Worm (Caenorhabditis elegans) whole organism, L1 larva: ENCODE measurements around the gene F47B8.10.

Experiments
- Y116A8C.19 ChIP-seq: sonication (generic microtip); optimal IDR thresholded peaks from 2 replicates; lab custom pipeline; 2016; ENCODE audit warnings: missing compliant biosample characterization, missing genetic modification characterization, borderline replicate concordance
- aha-1 ChIP-seq: fragments of 150-350 bp; optimal IDR thresholded peaks from 2 replicates; lab custom pipeline; 2014; ENCODE audit warnings: missing biosample characterization, missing genetic modification characterization
- alr-1 ChIP-seq: fragments of 200-800 bp; sonication (Bioruptor generic); optimal IDR thresholded peaks from 2 replicates; lab custom pipeline; 2018; ENCODE audit warnings: borderline replicate concordance, mild to moderate bottlenecking, missing genetic modification characterization, missing compliant biosample characterization
- aly-2 ChIP-seq: fragments of 150-350 bp; optimal IDR thresholded peaks from 2 replicates; lab custom pipeline; 2014; ENCODE audit warnings: missing biosample characterization, missing genetic modification characterization
- ama-1 ChIP-seq: fragments of 150-350 bp; optimal IDR thresholded peaks from 2 replicates; lab custom pipeline; 2014
- ceh-63 ChIP-seq: fragments of 200-800 bp; sonication (Bioruptor generic); optimal IDR thresholded peaks from 2 replicates; lab custom pipeline; 2018; ENCODE audit warnings: mild to moderate bottlenecking, missing genetic modification characterization, missing compliant biosample characterization
- ceh-8 ChIP-seq: fragments of 200-800 bp; sonication (Bioruptor generic); optimal IDR thresholded peaks from 2 replicates; lab custom pipeline; 2018; ENCODE audit warnings: mild to moderate bottlenecking, missing genetic modification characterization, moderate library complexity, missing compliant biosample characterization
- ceh-82 ChIP-seq, 3 experiments: fragments of 150-350 bp in 1 of 3; sonication (generic microtip) in 2 of 3; optimal IDR thresholded peaks; 2 replicates each; lab custom pipeline; 2014 to 2017; ENCODE audit warnings: missing biosample characterization in 3 of 3, missing genetic modification characterization in 3 of 3
- ceh-88 ChIP-seq: fragments of 200-800 bp; sonication (Bioruptor generic); IDR thresholded peaks from 2 replicates; pipeline ENCODE4 v1.3.6; 2022; ENCODE audit warnings: missing genetic modification characterization, missing compliant biosample characterization
- ceh-90 ChIP-seq: sonication (generic microtip); optimal IDR thresholded peaks from 2 replicates; lab custom pipeline; 2016; ENCODE audit warnings: missing genetic modification characterization, missing compliant biosample characterization
- ces-1 ChIP-seq: fragments of 150-350 bp; optimal IDR thresholded peaks from 2 replicates; lab custom pipeline; 2014; ENCODE audit warnings: missing biosample characterization, missing genetic modification reagents, missing genetic modification characterization
- dpl-1 ChIP-seq, 3 experiments: fragments of 150-350 bp in 2 of 3; sonication (generic microtip) in 1 of 3; optimal IDR thresholded peaks; 2 replicates each; lab custom pipeline; 2014 to 2017; ENCODE audit warnings: missing biosample characterization in 3 of 3, missing genetic modification characterization in 3 of 3, missing genetic modification reagents in 3 of 3
- dsc-1 ChIP-seq: sonication (generic microtip); optimal IDR thresholded peaks from 2 replicates; lab custom pipeline; 2016; ENCODE audit warnings: mild to moderate bottlenecking, missing genetic modification characterization, missing compliant biosample characterization
- efl-1 ChIP-seq, 4 experiments: fragments of 150-350 bp; optimal IDR thresholded peaks in 3 of 4; peaks in 1 of 4; 1 replicate in 1 of 4; 2 replicates in 3 of 4; lab custom pipeline; 2014; ENCODE audit warnings: missing biosample characterization in 2 of 4, missing genetic modification characterization in 2 of 4, missing genetic modification reagents in 2 of 4
- egl-13 ChIP-seq: sonication (generic microtip); optimal IDR thresholded peaks from 2 replicates; lab custom pipeline; 2016; ENCODE audit warnings: missing genotype, missing genetic modification reagents, missing genetic modification characterization, missing compliant biosample characterization
- elt-2 ChIP-seq: sonication (generic microtip); optimal IDR thresholded peaks from 2 replicates; lab custom pipeline; 2016; ENCODE audit warnings: missing genetic modification characterization, mild to moderate bottlenecking, inconsistent platforms, missing compliant biosample characterization, missing genetic modification reagents
- elt-3 ChIP-seq, 6 experiments: fragments of 150-350 bp in 1 of 6; sonication (generic microtip); optimal IDR thresholded peaks; 2 replicates each; lab custom pipeline; 2017 to 2018; ENCODE audit warnings: missing biosample characterization in 6 of 6, missing genetic modification characterization in 6 of 6, inconsistent platforms in 1 of 6
- ets-5 ChIP-seq: fragments of 200-800 bp; sonication (Bioruptor generic); IDR thresholded peaks from 2 replicates; pipeline ENCODE4 v1.3.6; 2022; ENCODE audit warnings: missing genetic modification characterization, missing compliant biosample characterization
- fkh-4 ChIP-seq: sonication (generic microtip); optimal IDR thresholded peaks from 2 replicates; lab custom pipeline; 2016; ENCODE audit warnings: missing compliant biosample characterization, missing genetic modification characterization, borderline replicate concordance
- fkh-8 ChIP-seq: sonication (generic microtip); optimal IDR thresholded peaks from 2 replicates; lab custom pipeline; 2016; ENCODE audit warnings: mild to moderate bottlenecking, missing genetic modification characterization, missing compliant biosample characterization
- grh-1 ChIP-seq: fragments of 200-800 bp; sonication (Bioruptor generic); IDR thresholded peaks from 2 replicates; pipeline ENCODE4 v1.3.6; 2022; ENCODE audit warnings: missing genetic modification reagents, missing genetic modification characterization, missing compliant biosample characterization
- hlh-17 ChIP-seq: fragments of 200-800 bp; sonication (Bioruptor generic); optimal IDR thresholded peaks from 2 replicates; lab custom pipeline; 2018; ENCODE audit warnings: missing genetic modification characterization, mild to moderate bottlenecking, missing compliant biosample characterization, moderate library complexity, borderline replicate concordance
- hlh-4 ChIP-seq: sonication (generic microtip); optimal IDR thresholded peaks from 2 replicates; lab custom pipeline; 2016; ENCODE audit warnings: mild to moderate bottlenecking, missing genetic modification characterization, missing compliant biosample characterization
- hpl-2 ChIP-seq: fragments of 150-350 bp; optimal IDR thresholded peaks from 2 replicates; lab custom pipeline; 2014; ENCODE audit warnings: missing biosample characterization, missing genetic modification reagents, missing genetic modification characterization
- isw-1 ChIP-seq: fragments of 200-800 bp; sonication (Bioruptor generic); IDR thresholded peaks from 2 replicates; pipeline ENCODE4 v1.3.6; 2022; ENCODE audit warnings: missing genetic modification characterization, missing compliant biosample characterization
- jun-1 ChIP-seq: fragments of 150-350 bp; optimal IDR thresholded peaks from 2 replicates; lab custom pipeline; 2014; ENCODE audit warnings: missing biosample characterization, missing genetic modification reagents, missing genetic modification characterization
- lin-13 ChIP-seq: fragments of 150-350 bp; optimal IDR thresholded peaks from 2 replicates; lab custom pipeline; 2014; ENCODE audit warnings: missing biosample characterization, missing genetic modification reagents, missing genetic modification characterization
- lin-14 ChIP-seq: fragments of 200-800 bp; sonication (Bioruptor generic); optimal IDR thresholded peaks from 2 replicates; lab custom pipeline; 2018; ENCODE audit warnings: mild to moderate bottlenecking, missing genetic modification characterization, moderate library complexity, missing compliant biosample characterization
- lin-39 ChIP-seq: fragments of 150-350 bp; optimal IDR thresholded peaks from 2 replicates; lab custom pipeline; 2014; ENCODE audit warnings: missing biosample characterization, missing genetic modification reagents, missing genetic modification characterization
- lsy-2 ChIP-seq, 2 experiments: fragments of 150-350 bp; optimal IDR thresholded peaks; 2 replicates each; lab custom pipeline; 2014; ENCODE audit warnings: missing biosample characterization in 2 of 2, missing genetic modification characterization in 2 of 2
- mab-9 ChIP-seq: fragments of 200-800 bp; sonication (Bioruptor generic); IDR thresholded peaks from 2 replicates; pipeline ENCODE4 v1.3.6; 2022; ENCODE audit warnings: missing genetic modification reagents, missing genetic modification characterization, missing compliant biosample characterization
- mef-2 ChIP-seq: fragments of 150-350 bp; optimal IDR thresholded peaks from 2 replicates; lab custom pipeline; 2014; ENCODE audit warnings: missing biosample characterization, missing genetic modification characterization
- mep-1 ChIP-seq: fragments of 150-350 bp; optimal IDR thresholded peaks from 2 replicates; lab custom pipeline; 2014; ENCODE audit warnings: missing biosample characterization, missing genetic modification characterization
- nhr-19 ChIP-seq: fragments of 200-800 bp; sonication (Bioruptor generic); conservative IDR thresholded peaks from 2 replicates; pipeline ENCODE4 v1.3.6; 2022; ENCODE audit warnings: missing genetic modification characterization, missing compliant biosample characterization
- nhr-47 ChIP-seq: sonication (generic microtip); optimal IDR thresholded peaks from 2 replicates; lab custom pipeline; 2016; ENCODE audit warnings: mild to moderate bottlenecking, missing genetic modification characterization, moderate library complexity, missing compliant biosample characterization
- nhr-76 ChIP-seq: sonication (generic microtip); optimal IDR thresholded peaks from 2 replicates; lab custom pipeline; 2017; ENCODE audit warnings: missing biosample characterization, missing genetic modification characterization
- nhr-77 ChIP-seq: fragments of 150-350 bp; optimal IDR thresholded peaks from 2 replicates; lab custom pipeline; 2014; ENCODE audit warnings: missing biosample characterization, missing genetic modification characterization
- nhr-84 ChIP-seq: sonication (generic microtip); optimal IDR thresholded peaks from 2 replicates; lab custom pipeline; 2017; ENCODE audit warnings: missing biosample characterization, missing genetic modification characterization
- nhr-85 ChIP-seq: sonication (generic microtip); peaks from one replicate; lab custom pipeline; 2016; ENCODE audit warnings: missing genetic modification characterization, inconsistent platforms, missing compliant biosample characterization
- nhr-90 ChIP-seq: sonication (generic microtip); optimal IDR thresholded peaks from 2 replicates; lab custom pipeline; 2016; ENCODE audit warnings: mild to moderate bottlenecking, missing genetic modification characterization, missing compliant biosample characterization; ENCODE audit not compliant: poor library complexity
- pag-3 ChIP-seq: sonication (generic microtip); optimal IDR thresholded peaks from 2 replicates; lab custom pipeline; 2017; ENCODE audit warnings: missing genetic modification characterization, mild to moderate bottlenecking, missing compliant biosample characterization, antibody characterized with exemption, borderline replicate concordance; ENCODE audit not compliant: insufficient read depth
- pax-3 ChIP-seq: fragments of 200-800 bp; sonication (Bioruptor generic); optimal IDR thresholded peaks from 2 replicates; lab custom pipeline; 2018; ENCODE audit warnings: mild to moderate bottlenecking, missing genetic modification characterization, moderate library complexity, missing compliant biosample characterization
- skn-1 ChIP-seq: fragments of 150-350 bp; optimal IDR thresholded peaks from 2 replicates; lab custom pipeline; 2014; ENCODE audit warnings: missing biosample characterization, missing genetic modification characterization
- sox-4 ChIP-seq: sonication (generic microtip); optimal IDR thresholded peaks from 2 replicates; lab custom pipeline; 2016; ENCODE audit warnings: missing genetic modification characterization, missing compliant biosample characterization
- sptf-1 ChIP-seq: fragments of 150-350 bp; optimal IDR thresholded peaks from 2 replicates; lab custom pipeline; 2014; ENCODE audit warnings: missing biosample characterization, missing genetic modification characterization
- swsn-7 ChIP-seq: sonication (generic microtip); optimal IDR thresholded peaks from 2 replicates; lab custom pipeline; 2016; ENCODE audit warnings: missing genetic modification characterization, missing compliant biosample characterization
- tbx-2 ChIP-seq: sonication (generic microtip); optimal IDR thresholded peaks from 2 replicates; lab custom pipeline; 2016; ENCODE audit warnings: missing genetic modification characterization, missing compliant biosample characterization
- tlp-1 ChIP-seq: fragments of 150-350 bp; optimal IDR thresholded peaks from 2 replicates; lab custom pipeline; 2014; ENCODE audit warnings: missing biosample characterization, missing genetic modification characterization
- unc-130 ChIP-seq: fragments of 150-350 bp; optimal IDR thresholded peaks from 2 replicates; lab custom pipeline; 2017; ENCODE audit warnings: missing biosample characterization, missing genetic modification characterization, inconsistent platforms
- unc-30 ChIP-seq: sonication (generic microtip); optimal IDR thresholded peaks from 2 replicates; lab custom pipeline; 2017; ENCODE audit warnings: missing biosample characterization, missing genetic modification characterization
- unc-98 ChIP-seq: fragments of 200-800 bp; sonication (Bioruptor generic); IDR thresholded peaks from 2 replicates; pipeline ENCODE4 v1.3.6; 2022; ENCODE audit warnings: missing genetic modification characterization, missing compliant biosample characterization
- zag-1 ChIP-seq: fragments of 150-350 bp; optimal IDR thresholded peaks from 2 replicates; lab custom pipeline; 2014; ENCODE audit warnings: missing biosample characterization, missing genetic modification characterization
- ztf-4 ChIP-seq: fragments of 150-350 bp; optimal IDR thresholded peaks from 2 replicates; lab custom pipeline; 2014; ENCODE audit warnings: missing biosample characterization, missing genetic modification characterization

F47B8.10 gene

DNA sequence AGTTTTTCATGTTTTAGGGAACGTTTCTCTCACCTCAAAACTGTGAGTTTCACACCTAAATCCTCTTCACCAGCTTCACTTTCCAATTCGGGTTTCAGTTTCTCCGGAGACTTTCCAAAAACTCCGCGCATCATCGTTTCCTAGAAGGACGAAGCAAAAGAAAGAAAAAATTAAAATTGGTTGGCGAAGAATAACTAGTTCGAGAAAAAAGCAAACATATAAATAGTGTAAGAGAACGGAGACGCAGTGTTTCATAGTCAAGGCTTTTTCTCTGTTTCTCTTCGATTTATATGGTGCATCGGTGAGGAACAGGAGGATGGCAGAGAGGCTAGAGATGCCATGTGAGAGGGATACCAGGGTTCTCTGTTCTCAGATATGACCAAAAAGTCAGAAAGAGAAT lies 19.0 kb upstream of the F47B8.10 start, which contains the start of gene F47B8.3 (continued):
- TF ChIP-seq dpl-1 (GFP tag; optimal IDR thresholded peaks at IDR 0.05; lab: Kevin White, UChicago) = peak; percentile 20 to 43 (median 23)
- TF ChIP-seq grh-1 (GFP tag; lab: Robert Waterston, UW) = no peak
- peak in 2 of 3 experiments; percentile 17 to 19 for TF ChIP-seq ceh-82 (tag; optimal IDR thresholded peaks at IDR 0.05; lab: Kevin White, UChicago)
- no peak for TF ChIP-seq dsc-1
- TF ChIP-seq ceh-8 (GFP tag; lab: Kevin White, UChicago) = no peak
- TF ChIP-seq mab-9 = no peak
- TF ChIP-seq mef-2 (tag; lab: Kevin White, UChicago) = no peak
- TF ChIP-seq unc-130 (tag; lab: Kevin White, UChicago) = no peak
- no peak for TF ChIP-seq elt-3 (tag; optimal IDR thresholded peaks at IDR 0.05; lab: Kevin White, UChicago)
- peak; percentile 40 for TF ChIP-seq swsn-7
- no peak for TF ChIP-seq nhr-76
- TF ChIP-seq ceh-88 (GFP tag; lab: Robert Waterston, UW) = no peak
- no peak for TF ChIP-seq lin-39 (tag; lab: Kevin White, UChicago)
- TF ChIP-seq jun-1 (tag; lab: Kevin White, UChicago) = no peak
- TF ChIP-seq zag-1 (tag; lab: Kevin White, UChicago) = no peak
- TF ChIP-seq lsy-2 (tag; optimal IDR thresholded peaks at IDR 0.05; lab: Kevin White, UChicago) = peak; percentile 19 to 60
- no peak for TF ChIP-seq ama-1 (lab: Kevin White, UChicago)
- TF ChIP-seq nhr-47 = peak; percentile 51
- no peak for TF ChIP-seq hpl-2 (GFP tag; lab: Kevin White, UChicago)
- TF ChIP-seq elt-2 (tag; lab: Kevin White, UChicago) = no peak
- peak; percentile 1 for TF ChIP-seq nhr-90 (tag; lab: Kevin White, UChicago)
- no peak for TF ChIP-seq sox-4 (tag; lab: Kevin White, UChicago)
- TF ChIP-seq unc-98 (GFP tag; lab: Robert Waterston, UW) = no peak
- no peak for TF ChIP-seq nhr-85 (tag; lab: Kevin White, UChicago)
- TF ChIP-seq nhr-77 (tag; lab: Kevin White, UChicago) = no peak
- no peak for TF ChIP-seq hlh-4 (tag; lab: Kevin White, UChicago)
- peak; percentile 20; the same call in 1 of the 2 replicates for TF ChIP-seq nhr-19 (GFP tag; lab: Robert Waterston, UW)
- no peak for TF ChIP-seq nhr-84 (tag; lab: Kevin White, UChicago)
- TF ChIP-seq ztf-4 (tag; lab: Kevin White, UChicago) = no peak
- no peak for TF ChIP-seq unc-30 (tag; lab: Kevin White, UChicago)
- no peak for TF ChIP-seq alr-1 (tag; lab: Kevin White, UChicago)
- TF ChIP-seq isw-1 (GFP tag; lab: Robert Waterston, UW) = no peak
- no peak for TF ChIP-seq hlh-17 (GFP tag; lab: Kevin White, UChicago)
- peak; percentile 61 to 82 for TF ChIP-seq efl-1 (optimal IDR thresholded peaks at IDR 0.05; lab: Kevin White, UChicago)
- TF ChIP-seq efl-1 (GFP tag; optimal IDR thresholded peaks at IDR 0.05 in 1 of 2; lab: Kevin White, UChicago) = peak; percentile 37 to 60
- TF ChIP-seq ceh-63 (GFP tag; lab: Kevin White, UChicago) = no peak
- no peak for TF ChIP-seq aly-2
- peak; percentile 92 for TF ChIP-seq lin-14 (GFP tag; lab: Kevin White, UChicago)
- TF ChIP-seq pag-3 (tag; lab: Kevin White, UChicago) = peak; percentile 93
- TF ChIP-seq fkh-8 (tag; lab: Kevin White, UChicago) = peak; percentile 85
- TF ChIP-seq egl-13 (tag; lab: Kevin White, UChicago) = no peak
- no peak for TF ChIP-seq ces-1
- TF ChIP-seq mep-1 (tag; lab: Kevin White, UChicago) = peak; percentile 77
- TF ChIP-seq tlp-1 (tag; lab: Kevin White, UChicago) = no peak
- no peak for TF ChIP-seq tbx-2 (tag; lab: Kevin White, UChicago)
- no peak for TF ChIP-seq pax-3
- TF ChIP-seq skn-1 = no peak
- TF ChIP-seq aha-1 (tag; lab: Kevin White, UChicago) = no peak
- no peak for TF ChIP-seq ceh-90 (tag; lab: Kevin White, UChicago)
- no peak for TF ChIP-seq fkh-4 (tag; lab: Kevin White, UChicago)
- no peak for TF ChIP-seq Y116A8C.19
- no peak for TF ChIP-seq lin-13 (GFP tag; lab: Kevin White, UChicago)
- TF ChIP-seq ets-5 (GFP tag; lab: Robert Waterston, UW) = no peak
- no peak for TF ChIP-seq sptf-1
